Worm (Caenorhabditis elegans) whole organism, L2 larva: ENCODE measurements around the gene mig-22.

Source experiments
- C34F6.9 ChIP-seq: fragments of 150-350 bp; optimal IDR thresholded peaks from 2 replicates; lab custom pipeline; 2014; ENCODE audit warnings: missing biosample characterization, missing genetic modification characterization
- F13H6.1 ChIP-seq: sonication (generic microtip); optimal IDR thresholded peaks from 2 replicates; lab custom pipeline; 2016; ENCODE audit warnings: missing genetic modification characterization, missing compliant biosample characterization
- Y55F3AM.14 ChIP-seq: fragments of 200-800 bp; sonication (Bioruptor generic); optimal IDR thresholded peaks from 2 replicates; lab custom pipeline; 2018; ENCODE audit warnings: mild to moderate bottlenecking, missing genetic modification characterization, missing compliant biosample characterization
- alr-1 ChIP-seq: fragments of 150-350 bp; optimal IDR thresholded peaks from 2 replicates; lab custom pipeline; 2014; ENCODE audit warnings: missing biosample characterization, missing genetic modification characterization
- ama-1 ChIP-seq: fragments of 150-350 bp; optimal IDR thresholded peaks from 2 replicates; lab custom pipeline; 2018; ENCODE audit warnings: inconsistent platforms
- blmp-1 ChIP-seq: sonication (generic microtip); optimal IDR thresholded peaks from 2 replicates; lab custom pipeline; 2017; ENCODE audit warnings: missing genetic modification characterization, mild to moderate bottlenecking, missing compliant biosample characterization, antibody characterized with exemption, moderate library complexity; ENCODE audit not compliant: insufficient read depth
- crh-2 ChIP-seq: sonication (generic microtip); optimal IDR thresholded peaks from 2 replicates; lab custom pipeline; 2017; ENCODE audit warnings: missing biosample characterization, missing genetic modification characterization
- dmd-4 ChIP-seq: sonication (generic microtip); optimal IDR thresholded peaks from 2 replicates; lab custom pipeline; 2017; ENCODE audit warnings: missing biosample characterization, missing genetic modification characterization
- elt-3 ChIP-seq: sonication (generic microtip); optimal IDR thresholded peaks from 2 replicates; lab custom pipeline; 2017; ENCODE audit warnings: missing biosample characterization, missing genetic modification characterization
- gmeb-1 ChIP-seq: fragments of 150-350 bp; optimal IDR thresholded peaks from 2 replicates; lab custom pipeline; 2014; ENCODE audit warnings: missing biosample characterization, missing genetic modification characterization
- lin-11 ChIP-seq: fragments of 150-350 bp; sonication (generic microtip); optimal IDR thresholded peaks from 2 replicates; lab custom pipeline; 2014; ENCODE audit warnings: missing biosample characterization, missing genetic modification characterization, inconsistent platforms, mixed read lengths
- lin-13 ChIP-seq: fragments of 150-350 bp; optimal IDR thresholded peaks from 2 replicates; lab custom pipeline; 2014; ENCODE audit warnings: missing biosample characterization, missing genetic modification reagents, missing genetic modification characterization
- lin-39 ChIP-seq: fragments of 150-350 bp; optimal IDR thresholded peaks from 2 replicates; lab custom pipeline; 2014; ENCODE audit warnings: missing biosample characterization, missing genetic modification reagents, missing genetic modification characterization
- lsy-2 ChIP-seq, 2 experiments: fragments of 150-350 bp in 1 of 2; sonication (generic microtip) in 1 of 2; optimal IDR thresholded peaks; 2 replicates each; lab custom pipeline; 2014 to 2017; ENCODE audit warnings: missing biosample characterization in 2 of 2, missing genetic modification characterization in 2 of 2
- mab-5 ChIP-seq: fragments of 150-350 bp; optimal IDR thresholded peaks from 2 replicates; lab custom pipeline; 2014; ENCODE audit warnings: missing biosample characterization, missing genetic modification characterization
- mbf-1 ChIP-seq: sonication (generic microtip); optimal IDR thresholded peaks from 2 replicates; lab custom pipeline; 2017; ENCODE audit warnings: missing biosample characterization, missing genetic modification characterization
- mdl-1 ChIP-seq, 2 experiments: fragments of 150-350 bp in 1 of 2; sonication (generic microtip) in 1 of 2; optimal IDR thresholded peaks; 2 replicates each; lab custom pipeline; 2017; ENCODE audit warnings: missing biosample characterization in 2 of 2, missing genetic modification characterization in 2 of 2
- nhr-12 ChIP-seq: fragments of 150-350 bp; optimal IDR thresholded peaks from 2 replicates; lab custom pipeline; 2014; ENCODE audit warnings: missing biosample characterization, missing genetic modification characterization
- nhr-129 ChIP-seq: fragments of 150-350 bp; optimal IDR thresholded peaks from 2 replicates; lab custom pipeline; 2014; ENCODE audit warnings: missing biosample characterization, missing genetic modification characterization
- nhr-21 ChIP-seq: fragments of 150-350 bp; optimal IDR thresholded peaks from 2 replicates; lab custom pipeline; 2014; ENCODE audit warnings: missing biosample characterization, missing genetic modification characterization
- nhr-23 ChIP-seq: fragments of 150-350 bp; optimal IDR thresholded peaks from 2 replicates; lab custom pipeline; 2014; ENCODE audit warnings: missing biosample characterization, missing genetic modification reagents, missing genetic modification characterization
- nhr-25 ChIP-seq: fragments of 150-350 bp; sonication (generic microtip); optimal IDR thresholded peaks from 3 replicates; lab custom pipeline; 2014; ENCODE audit warnings: missing biosample characterization, missing genetic modification characterization
- peb-1 ChIP-seq: fragments of 150-350 bp; optimal IDR thresholded peaks from 2 replicates; lab custom pipeline; 2014; ENCODE audit warnings: missing biosample characterization, missing genetic modification characterization
- skn-1 ChIP-seq: sonication (generic microtip); optimal IDR thresholded peaks from 2 replicates; lab custom pipeline; 2017; ENCODE audit warnings: missing biosample characterization, missing genetic modification characterization
- sma-3 ChIP-seq: sonication (generic microtip); optimal IDR thresholded peaks from 2 replicates; lab custom pipeline; 2016; ENCODE audit warnings: missing genetic modification reagents, missing genetic modification characterization, missing compliant biosample characterization
- sma-9 ChIP-seq, 2 experiments: fragments of 150-350 bp in 1 of 2; sonication (generic microtip) in 1 of 2; optimal IDR thresholded peaks; 2 replicates each; lab custom pipeline; 2014 to 2016; ENCODE audit warnings: missing genetic modification characterization in 2 of 2, mild to moderate bottlenecking in 1 of 2, missing biosample characterization in 1 of 2, missing compliant biosample characterization in 1 of 2, missing genetic modification reagents in 1 of 2, moderate library complexity in 1 of 2
- unc-39 ChIP-seq: fragments of 150-350 bp; optimal IDR thresholded peaks from 2 replicates; lab custom pipeline; 2014; ENCODE audit warnings: missing biosample characterization, missing genetic modification characterization
- unc-55 ChIP-seq: fragments of 150-350 bp; sonication (generic microtip); optimal IDR thresholded peaks from 3 replicates; lab custom pipeline; 2014; ENCODE audit warnings: missing biosample characterization, missing genetic modification reagents, missing genetic modification characterization
- unc-62 ChIP-seq: fragments of 150-350 bp; optimal IDR thresholded peaks from 2 replicates; lab custom pipeline; 2014; ENCODE audit warnings: missing biosample characterization, missing genetic modification reagents, missing genetic modification characterization
- ztf-1 ChIP-seq: fragments of 200-800 bp; sonication (Bioruptor generic); conservative IDR thresholded peaks from 2 replicates; pipeline ENCODE4 v1.3.6; 2022; ENCODE audit warnings: missing genetic modification characterization, missing compliant biosample characterization
- ztf-11 ChIP-seq: sonication (generic microtip); optimal IDR thresholded peaks from 2 replicates; lab custom pipeline; 2017; ENCODE audit warnings: missing biosample characterization, missing genetic modification characterization

Gene mig-22

DNA sequence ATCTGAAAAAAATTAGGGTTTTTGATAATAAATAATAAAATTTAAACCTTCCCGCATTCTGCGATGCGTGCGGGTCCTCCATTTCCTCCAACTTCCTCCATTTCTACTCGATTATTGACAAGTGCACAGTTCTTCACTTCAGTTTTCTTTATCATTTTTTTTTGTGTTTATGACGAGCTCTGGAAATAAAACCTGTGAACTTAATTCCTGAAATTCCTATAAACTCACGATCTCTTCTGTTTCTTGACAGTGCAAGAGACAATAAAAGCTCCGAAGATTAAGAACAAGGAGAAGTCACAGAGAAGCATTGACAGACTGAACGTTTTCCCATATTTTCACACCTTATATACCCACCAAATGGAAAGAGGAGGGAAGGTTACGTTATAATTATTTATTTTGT, 4.7 kb upstream of the mig-22 start, which contains the start of gene K02D10.3:
Gene K02D10.3 (minus strand): TSS at position 101 of the 400 bp plus-strand sequence.
- TF ChIP-seq unc-39 (tag; lab: Kevin White, UChicago) (no peak), elt-3 (tag; lab: Kevin White, UChicago) (no peak), mbf-1 (tag; lab: Kevin White, UChicago) (no peak), nhr-25 (tag; lab: Kevin White, UChicago) (no peak), blmp-1 (no peak), Y55F3AM.14 (GFP tag; lab: Kevin White, UChicago) (no peak), peb-1 (tag; lab: Kevin White, UChicago) (no peak), crh-2 (no peak), gmeb-1 (tag; lab: Kevin White, UChicago) (no peak), unc-62 (GFP tag; lab: Kevin White, UChicago) (no peak)

DNA sequence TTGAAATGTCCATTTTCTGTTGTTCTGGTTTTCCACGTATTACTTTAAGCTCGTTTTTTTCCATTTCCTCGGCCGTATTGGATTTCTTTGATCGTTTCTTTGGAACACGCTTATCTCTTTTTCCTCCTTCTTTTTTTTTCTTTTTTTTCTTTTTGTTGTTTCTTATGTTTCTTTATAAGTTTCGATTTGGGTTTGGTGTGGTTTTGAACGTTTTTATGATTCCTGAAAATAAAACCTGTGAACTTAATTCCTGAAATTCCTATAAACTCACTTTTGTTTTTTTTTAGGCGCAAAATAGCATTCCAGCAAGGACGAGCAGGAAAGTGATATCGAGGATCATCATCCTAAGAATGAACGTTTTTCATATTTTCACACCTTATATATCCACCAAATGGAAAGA, 4.0 kb upstream of the mig-22 start, which contains the start of gene K02D10.2:
Gene K02D10.2 (minus strand): TSS at position 101 of the 400 bp plus-strand sequence.
- TF ChIP-seq ztf-11 (tag; lab: Kevin White, UChicago): no peak
- TF ChIP-seq mdl-1 (tag; optimal IDR thresholded peaks at IDR 0.05; lab: Kevin White, UChicago): no peak
- no peak for TF ChIP-seq nhr-23 (tag; lab: Kevin White, UChicago)
- no peak for TF ChIP-seq nhr-129 (tag; lab: Kevin White, UChicago)
- TF ChIP-seq nhr-21 (tag; lab: Kevin White, UChicago): no peak
- no peak for TF ChIP-seq crh-2
- TF ChIP-seq lin-39 (tag; lab: Kevin White, UChicago): no peak
- no peak for TF ChIP-seq dmd-4

DNA sequence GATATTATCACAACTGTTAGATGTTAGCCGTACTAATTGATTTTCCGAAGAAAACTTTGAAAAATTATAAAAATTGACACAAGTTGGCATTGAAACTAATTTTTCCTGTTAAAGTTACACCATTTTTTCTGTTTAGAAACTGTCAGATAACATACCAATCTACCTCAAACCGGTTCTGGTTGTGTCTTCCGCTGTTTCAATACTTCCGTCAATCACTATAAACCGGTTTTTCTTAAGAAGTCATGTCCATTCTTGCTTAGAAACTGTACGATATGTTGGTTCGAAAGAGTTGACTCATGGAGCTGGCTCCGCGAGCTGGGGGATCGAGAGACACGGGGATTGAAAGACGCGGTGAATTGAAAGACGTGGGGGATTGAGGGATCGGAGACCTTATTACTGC, 3.1 kb upstream of the mig-22 start:
- TF ChIP-seq nhr-23 (tag; lab: Kevin White, UChicago) (no peak), nhr-25 (tag; lab: Kevin White, UChicago) (peak; percentile 48)

DNA sequence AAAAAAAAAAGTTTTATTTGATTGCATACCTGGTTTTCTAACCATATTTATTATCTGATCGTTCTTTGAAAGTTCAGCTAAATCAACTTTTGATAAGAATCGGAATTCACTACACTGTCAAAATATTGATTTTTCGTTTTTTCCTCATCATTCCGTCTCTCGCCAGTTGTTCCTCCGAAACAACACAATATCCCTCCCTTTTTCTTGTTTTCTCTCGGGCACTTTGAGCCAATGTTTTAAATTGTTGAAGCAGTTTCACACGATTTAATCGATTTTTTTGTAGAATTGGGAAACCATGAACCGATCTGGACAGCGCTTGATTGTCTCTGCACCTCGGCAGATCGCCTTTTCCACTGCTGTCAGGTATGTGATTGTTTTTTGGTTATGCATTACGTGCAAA, 2.1 kb upstream of the mig-22 start, which contains the start of gene K02D10.1:
Gene K02D10.1 (plus strand): TSS at position 284 of the 400 bp plus-strand sequence.
- no peak for TF ChIP-seq dmd-4
- peak; percentile 2 for TF ChIP-seq ama-1 (lab: Kevin White, UChicago)
- peak; percentile 12 for TF ChIP-seq C34F6.9 (tag; lab: Kevin White, UChicago)

DNA sequence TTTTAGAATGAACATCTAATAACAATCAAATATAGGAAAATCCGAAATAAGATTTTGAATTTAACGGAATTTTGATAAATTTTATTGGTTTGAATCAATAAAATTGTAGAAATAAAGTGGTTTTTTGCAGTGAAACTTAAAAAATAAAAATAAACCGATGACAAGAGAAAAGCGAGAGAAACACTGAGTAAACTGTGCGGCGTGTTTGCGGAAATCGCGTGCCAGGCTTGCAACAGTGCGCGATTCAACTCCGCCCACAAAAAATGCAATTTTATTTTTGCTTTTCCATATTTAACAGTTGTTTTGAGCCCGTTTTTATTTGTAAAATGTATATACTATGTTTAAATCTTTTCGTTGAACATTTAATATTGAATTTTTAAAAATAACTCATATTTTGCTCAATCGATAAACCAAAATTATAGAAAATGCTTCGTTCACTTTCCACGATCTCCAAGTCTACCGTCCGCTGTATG, 783 bp upstream of the mig-22 start, which contains the start of gene mtss-1:
Gene mtss-1 (plus strand): TSS at position 423 of the 473 bp plus-strand sequence.
- TF ChIP-seq skn-1 (tag; lab: Kevin White, UChicago) (peak; percentile 13), unc-55 (GFP tag; lab: Kevin White, UChicago) (peak; percentile 73), sma-3 (GFP tag; lab: Kevin White, UChicago) (peak; percentile 41), ztf-1 (no peak), lin-13 (peak; percentile 48), nhr-25 (tag; lab: Kevin White, UChicago) (no peak), F13H6.1 (peak; percentile 69), nhr-129 (tag; lab: Kevin White, UChicago) (peak; percentile 49), C34F6.9 (tag; lab: Kevin White, UChicago) (peak; percentile 50), sma-9 (GFP tag; optimal IDR thresholded peaks at IDR 0.05; lab: Kevin White, UChicago) (peak; percentile 52), sma-9 (tag; optimal IDR thresholded peaks at IDR 0.05; lab: Kevin White, UChicago) (no peak), lsy-2 (tag; optimal IDR thresholded peaks at IDR 0.05; lab: Kevin White, UChicago) (peak; percentile 26 to 67), crh-2 (peak; percentile 38), gmeb-1 (tag; lab: Kevin White, UChicago) (peak; percentile 58), mab-5 (tag; lab: Kevin White, UChicago) (peak; percentile 44), unc-62 (GFP tag; lab: Kevin White, UChicago) (no peak), lin-11 (tag; lab: Kevin White, UChicago) (peak; percentile 45), blmp-1 (peak; percentile 1), mbf-1 (tag; lab: Kevin White, UChicago) (peak; percentile 16), nhr-12 (tag; lab: Kevin White, UChicago) (no peak)

DNA sequence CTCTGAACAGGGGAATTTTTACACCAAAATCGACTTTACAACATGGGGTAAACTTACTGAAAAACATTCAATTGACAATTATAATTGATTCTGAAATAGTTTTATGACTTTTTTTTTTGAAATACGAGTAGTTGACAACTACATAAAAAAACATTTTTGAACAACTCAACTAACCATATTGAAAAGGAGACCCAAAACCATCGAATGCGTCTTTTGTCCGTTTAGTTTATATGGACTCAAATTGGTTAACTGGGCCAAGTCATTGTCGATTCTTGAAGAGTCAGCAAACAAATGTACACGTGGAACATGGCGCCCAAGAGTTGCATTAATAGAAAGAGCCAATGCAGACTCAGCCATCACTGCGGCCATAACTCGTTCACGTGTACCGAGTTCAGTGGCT, 675 bp downstream of the mig-22 start:
- TF ChIP-seq blmp-1 (no peak), lin-39 (tag; lab: Kevin White, UChicago) (no peak), lsy-2 (tag; optimal IDR thresholded peaks at IDR 0.05; lab: Kevin White, UChicago) (no peak), unc-62 (GFP tag; lab: Kevin White, UChicago) (no peak), alr-1 (tag; lab: Kevin White, UChicago) (no peak), mdl-1 (tag; optimal IDR thresholded peaks at IDR 0.05; lab: Kevin White, UChicago) (no peak)
- TF ChIP-seq, all 48 proteins: peak for 0
